Fruit fly (Drosophila melanogaster) whole organism, embryonic: Measurements from ENCODE around the gene NitFhit.

Experiments used
- CG10543 ChIP-seq: fragments of 200-800 bp; sonication (Bioruptor generic); optimal IDR thresholded peaks from 3 replicates; lab custom pipeline; 2017; ENCODE audit warnings: missing biosample characterization, mild to moderate bottlenecking, missing genetic modification characterization, moderate library complexity
- CG10565 ChIP-seq: fragments of 200-800 bp; sonication (Bioruptor generic); optimal IDR thresholded peaks from 3 replicates; lab custom pipeline; 2016; ENCODE audit warnings: missing biosample characterization, mild to moderate bottlenecking, missing genetic modification characterization
- CG10959 ChIP-seq: fragments of 200-800 bp; sonication (Bioruptor generic); IDR thresholded peaks from 2 replicates; pipeline ENCODE4 v1.3.6; 2022; ENCODE audit warnings: missing biosample characterization, missing genetic modification characterization
- CG11560 ChIP-seq: fragments of 200-800 bp; sonication (Bioruptor generic); IDR thresholded peaks from 3 replicates; pipeline ENCODE4 v1.3.6; 2022; ENCODE audit warnings: missing biosample characterization, missing genetic modification characterization
- CG16779 ChIP-seq: fragments of 200-800 bp; sonication (Bioruptor generic); IDR thresholded peaks from 2 replicates; pipeline ENCODE4 v1.3.6; 2022; ENCODE audit warnings: missing biosample characterization, missing genetic modification characterization
- CG18476 ChIP-seq: fragments of 200-800 bp; sonication (Bioruptor generic); optimal IDR thresholded peaks from 2 replicates; lab custom pipeline; 2016; ENCODE audit warnings: missing biosample characterization, mild to moderate bottlenecking, missing genetic modification characterization
- CG2199 ChIP-seq: fragments of 200-800 bp; sonication (Bioruptor generic); IDR thresholded peaks from 3 replicates; pipeline ENCODE4 v1.3.6; 2022; ENCODE audit warnings: missing biosample characterization, missing genetic modification characterization
- CG3065 ChIP-seq: fragments of 200-800 bp; sonication (Bioruptor generic); optimal IDR thresholded peaks from 2 replicates; lab custom pipeline; 2016; ENCODE audit warnings: missing biosample characterization, missing genetic modification characterization
- CG3163 ChIP-seq: fragments of 200-800 bp; sonication (Bioruptor generic); optimal IDR thresholded peaks from 3 replicates; lab custom pipeline; 2016; ENCODE audit warnings: missing biosample characterization, missing genetic modification characterization
- CG3407 ChIP-seq: fragments of 200-800 bp; sonication (Bioruptor generic); optimal IDR thresholded peaks from 2 replicates; lab custom pipeline; 2018; ENCODE audit warnings: missing biosample characterization, mild to moderate bottlenecking, missing genetic modification characterization
- CG34422 ChIP-seq: fragments of 200-800 bp; sonication (Bioruptor generic); IDR thresholded peaks from 3 replicates; pipeline ENCODE4 v1.3.6; 2022; ENCODE audit warnings: missing biosample characterization, missing genetic modification characterization
- CG42726 ChIP-seq: fragments of 200-800 bp; sonication (Bioruptor generic); IDR thresholded peaks from 2 replicates; pipeline ENCODE4 v1.3.6; 2022; ENCODE audit warnings: missing biosample characterization, missing genetic modification characterization; ENCODE audit not compliant: partially characterized antibody
- CG4282 ChIP-seq: fragments of 200-800 bp; sonication (Bioruptor generic); optimal IDR thresholded peaks from 2 replicates; lab custom pipeline; 2016; ENCODE audit warnings: missing biosample characterization, missing genetic modification characterization
- CG4707 ChIP-seq: fragments of 200-800 bp; sonication (Bioruptor generic); optimal IDR thresholded peaks from 2 replicates; lab custom pipeline; 2018; ENCODE audit warnings: missing biosample characterization, mild to moderate bottlenecking, missing genetic modification characterization, moderate library complexity
- CG5953 ChIP-seq: fragments of 200-800 bp; sonication (Bioruptor generic); IDR thresholded peaks from 2 replicates; pipeline ENCODE4 v1.3.6; 2022; ENCODE audit warnings: missing biosample characterization, missing genetic modification characterization
- CG7839 ChIP-seq: fragments of 200-800 bp; sonication (Bioruptor generic); optimal IDR thresholded peaks from 3 replicates; lab custom pipeline; 2018; ENCODE audit warnings: missing biosample characterization, mild to moderate bottlenecking, missing genetic modification characterization, moderate library complexity
- CG7963 ChIP-seq: fragments of 200-800 bp; sonication (Bioruptor generic); IDR thresholded peaks from 3 replicates; pipeline ENCODE4 v1.3.6; 2022; ENCODE audit warnings: missing biosample characterization, missing genetic modification characterization; ENCODE audit not compliant: partially characterized antibody
- CG8478 ChIP-seq: fragments of >200 bp; optimal IDR thresholded peaks from 2 replicates; lab custom pipeline; 2018
- CG8924 ChIP-seq: fragments of 200-800 bp; optimal IDR thresholded peaks from 3 replicates; lab custom pipeline; 2019; ENCODE audit warnings: missing biosample characterization, mild to moderate bottlenecking, missing genetic modification characterization, moderate library complexity
- CG9609 ChIP-seq: fragments of 200-800 bp; sonication (Bioruptor generic); optimal IDR thresholded peaks from 3 replicates; lab custom pipeline; 2016; ENCODE audit warnings: missing biosample characterization, missing genetic modification characterization
- D19A ChIP-seq: fragments of 200-800 bp; optimal IDR thresholded peaks from 3 replicates; lab custom pipeline; 2019; ENCODE audit warnings: missing biosample characterization, mild to moderate bottlenecking, missing genetic modification characterization, moderate library complexity
- Dbx ChIP-seq: fragments of 200-800 bp; sonication (Bioruptor generic); IDR thresholded peaks from 3 replicates; pipeline ENCODE4 v1.3.6; 2022; ENCODE audit warnings: missing biosample characterization, missing genetic modification characterization
- Dfd ChIP-seq, 2 experiments: fragments of >200 bp; optimal IDR thresholded peaks; 2 replicates each; lab custom pipeline; 2017; ENCODE audit warnings: missing biosample characterization in 2 of 2, missing genetic modification characterization in 2 of 2
- Fer3 ChIP-seq: fragments of 200-800 bp; sonication (Bioruptor generic); optimal IDR thresholded peaks from 2 replicates; lab custom pipeline; 2018; ENCODE audit warnings: missing biosample characterization, mild to moderate bottlenecking, missing genetic modification characterization, moderate library complexity
- H15 ChIP-seq: fragments of 200-800 bp; sonication (Bioruptor generic); IDR thresholded peaks from 3 replicates; pipeline ENCODE4 v1.3.6; 2022; ENCODE audit warnings: missing biosample characterization, missing genetic modification characterization
- HLH54F ChIP-seq: fragments of 200-800 bp; sonication (Bioruptor generic); optimal IDR thresholded peaks from 3 replicates; lab custom pipeline; 2016; ENCODE audit warnings: missing biosample characterization, missing genetic modification characterization
- Hmr ChIP-seq: fragments of 200-800 bp; sonication (Bioruptor generic); optimal IDR thresholded peaks from 3 replicates; lab custom pipeline; 2017; ENCODE audit warnings: mild to moderate bottlenecking, missing biosample characterization, missing genetic modification reagents, missing genetic modification characterization
- Hr3 ChIP-seq: fragments of 200-800 bp; sonication (Bioruptor generic); optimal IDR thresholded peaks from 3 replicates; lab custom pipeline; 2016; ENCODE audit warnings: missing biosample characterization, missing genetic modification characterization
- Meics ChIP-seq: fragments of 200-800 bp; sonication (Bioruptor generic); optimal IDR thresholded peaks from 2 replicates; lab custom pipeline; 2017; ENCODE audit warnings: missing biosample characterization, mild to moderate bottlenecking, missing genetic modification characterization
- Mrtf ChIP-seq: fragments of 200-800 bp; sonication (Bioruptor generic); IDR thresholded peaks from 3 replicates; pipeline ENCODE4 v1.3.6; 2022; ENCODE audit warnings: missing biosample characterization, missing genetic modification characterization
- Opbp ChIP-seq: fragments of 200-800 bp; sonication (Bioruptor generic); IDR thresholded peaks from 3 replicates; pipeline ENCODE4 v1.3.6; 2022; ENCODE audit warnings: missing biosample characterization, missing genetic modification characterization; ENCODE audit not compliant: partially characterized antibody
- Rfx ChIP-seq: fragments of 200-800 bp; sonication (Bioruptor generic); IDR thresholded peaks from 2 replicates; pipeline ENCODE4 v1.3.6; 2022; ENCODE audit warnings: missing biosample characterization, missing genetic modification characterization
- Side ChIP-seq: fragments of 200-800 bp; sonication (Bioruptor generic); optimal IDR thresholded peaks from 2 replicates; lab custom pipeline; 2016; ENCODE audit warnings: missing biosample characterization, missing genetic modification characterization
- bcd ChIP-seq: fragments of 200-800 bp; sonication (Bioruptor generic); optimal IDR thresholded peaks from 2 replicates; lab custom pipeline; 2017; ENCODE audit warnings: missing biosample characterization, mild to moderate bottlenecking, missing genetic modification characterization
- btn ChIP-seq: fragments of 200-800 bp; sonication (Bioruptor generic); optimal IDR thresholded peaks from 2 replicates; lab custom pipeline; 2016; ENCODE audit warnings: missing biosample characterization, missing genetic modification characterization
- cg ChIP-seq: fragments of 200-800 bp; sonication (Bioruptor generic); optimal IDR thresholded peaks from 3 replicates; lab custom pipeline; 2019; ENCODE audit warnings: missing biosample characterization, mild to moderate bottlenecking, missing genetic modification characterization, moderate library complexity
- ci ChIP-seq: fragments of 200-800 bp; sonication (Bioruptor generic); IDR thresholded peaks from 3 replicates; pipeline ENCODE4 v1.3.6; 2022; ENCODE audit warnings: missing biosample characterization, missing genetic modification characterization
- corto ChIP-seq: fragments of 200-800 bp; sonication (Bioruptor generic); optimal IDR thresholded peaks from 2 replicates; lab custom pipeline; 2016; ENCODE audit warnings: missing biosample characterization, mild to moderate bottlenecking, missing genetic modification characterization, moderate library complexity
- crc ChIP-seq: fragments of 200-800 bp; sonication (Bioruptor generic); optimal IDR thresholded peaks from 2 replicates; lab custom pipeline; 2016; ENCODE audit warnings: missing biosample characterization, missing genetic modification characterization
- dimm ChIP-seq: fragments of 200-800 bp; sonication (Bioruptor generic); IDR thresholded peaks from 2 replicates; pipeline ENCODE4 v1.3.6; 2022; ENCODE audit warnings: missing biosample characterization, missing genetic modification characterization
- esg ChIP-seq: fragments of 200-800 bp; sonication (Bioruptor generic); conservative IDR thresholded peaks from 2 replicates; pipeline ENCODE4 v1.3.6; 2022; ENCODE audit warnings: missing biosample characterization, missing genetic modification characterization
- exex ChIP-seq: fragments of 200-800 bp; sonication (Bioruptor generic); optimal IDR thresholded peaks from 4 replicates; lab custom pipeline; 2018; ENCODE audit warnings: missing biosample characterization, mild to moderate bottlenecking, missing genetic modification characterization, moderate library complexity
- grau ChIP-seq: fragments of 200-800 bp; optimal IDR thresholded peaks from 3 replicates; lab custom pipeline; 2019; ENCODE audit warnings: missing biosample characterization, mild to moderate bottlenecking, missing genetic modification characterization, moderate library complexity
- her ChIP-seq: fragments of 200-800 bp; sonication (Bioruptor generic); optimal IDR thresholded peaks from 2 replicates; lab custom pipeline; 2016; ENCODE audit warnings: missing biosample characterization, missing genetic modification characterization
- insv ChIP-seq, 2 experiments: fragments of 200-800 bp; sonication (Bioruptor generic); optimal IDR thresholded peaks; 3 replicates each; lab custom pipeline; 2016 to 2018; ENCODE audit warnings: missing biosample characterization in 2 of 2, missing genetic modification characterization in 2 of 2
- ro ChIP-seq: fragments of 200-800 bp; sonication (Bioruptor generic); IDR thresholded peaks from 2 replicates; pipeline ENCODE4 v1.3.6; 2022; ENCODE audit warnings: missing biosample characterization, missing genetic modification characterization
- sens ChIP-seq: fragments of 200-800 bp; sonication (Bioruptor generic); peaks from one replicate; lab custom pipeline; 2016; ENCODE audit warnings: missing biosample characterization, missing genetic modification characterization
- sob ChIP-seq: fragments of 200-800 bp; sonication (Bioruptor generic); IDR thresholded peaks from 2 replicates; pipeline ENCODE4 v1.3.6; 2022; ENCODE audit warnings: missing biosample characterization, missing genetic modification characterization
- stwl ChIP-seq: fragments of 200-800 bp; sonication (Bioruptor generic); optimal IDR thresholded peaks from 3 replicates; lab custom pipeline; 2018; ENCODE audit warnings: missing biosample characterization, mild to moderate bottlenecking, missing genetic modification characterization, moderate library complexity
- wdn ChIP-seq: fragments of 200-800 bp; sonication (Bioruptor generic); IDR thresholded peaks from 2 replicates; pipeline ENCODE4 v1.3.6; 2022; ENCODE audit warnings: missing biosample characterization, missing genetic modification characterization
- zen2 ChIP-seq: fragments of 200-800 bp; sonication (Bioruptor generic); IDR thresholded peaks from 3 replicates; pipeline ENCODE4 v1.3.6; 2022; ENCODE audit warnings: missing biosample characterization, missing genetic modification characterization; ENCODE audit not compliant: partially characterized antibody

The NitFhit gene

dm6 chr3L:160446-161094 is 43.0 kb upstream of the NitFhit start:
- TF ChIP-seq zen2 (GFP tag; lab: Robert Waterston, UW), result peak; percentile 27; the same call in 2 of the 3 replicates
- TF ChIP-seq Hmr (GFP tag; lab: Kevin White, UChicago), result peak; percentile 21
- TF ChIP-seq Fer3, result peak; percentile 12
- TF ChIP-seq ci (GFP tag; lab: Robert Waterston, UW), result peak; percentile 70
- TF ChIP-seq CG4282 (GFP tag; lab: Kevin White, UChicago), result no peak
- TF ChIP-seq Mrtf (GFP tag; lab: Robert Waterston, UW), result no peak
- no peak for TF ChIP-seq CG11560 (tag; lab: Robert Waterston, UW)
- peak in 1 of 2 experiments; percentile 46 for TF ChIP-seq insv (GFP tag; optimal IDR thresholded peaks at IDR 0.05; lab: Kevin White, UChicago)
- no peak for TF ChIP-seq CG9609 (GFP tag; lab: Kevin White, UChicago)
- no peak for TF ChIP-seq HLH54F (GFP tag; lab: Kevin White, UChicago)
- no peak for TF ChIP-seq CG5953 (GFP tag; lab: Robert Waterston, UW)
- TF ChIP-seq CG3065 (GFP tag; lab: Kevin White, UChicago), result no peak
- no peak for TF ChIP-seq CG34422 (GFP tag; lab: Robert Waterston, UW)
- peak; percentile 5 for TF ChIP-seq CG7839 (tag; lab: Kevin White, UChicago)
- TF ChIP-seq CG4707 (GFP tag; lab: Kevin White, UChicago), result no peak
- peak; percentile 22 for TF ChIP-seq sens (GFP tag; lab: Kevin White, UChicago)
- TF ChIP-seq D19A, result no peak
- TF ChIP-seq CG8924, result peak; percentile 32
- TF ChIP-seq Side (GFP tag; lab: Kevin White, UChicago), result no peak
- TF ChIP-seq H15 (GFP tag; lab: Robert Waterston, UW), result no peak
- TF ChIP-seq sob (GFP tag; lab: Robert Waterston, UW), result peak; percentile 43; the same call in 1 of the 2 replicates
- no peak for TF ChIP-seq crc (GFP tag; lab: Kevin White, UChicago)
- no peak for TF ChIP-seq bcd (GFP tag; lab: Kevin White, UChicago)
- TF ChIP-seq CG8478 (lab: Kevin White, UChicago), result no peak
- 0 out of 3 replicates have a peak, but pooled peaks have one; percentile 37 for TF ChIP-seq Opbp (GFP tag; lab: Robert Waterston, UW)
- no peak for TF ChIP-seq corto (GFP tag; lab: Kevin White, UChicago)
- no peak for TF ChIP-seq wdn
- peak; percentile 27 for TF ChIP-seq exex (tag; lab: Kevin White, UChicago)
- no peak for TF ChIP-seq ro
- no peak for TF ChIP-seq dimm (GFP tag; lab: Robert Waterston, UW)
- TF ChIP-seq stwl (tag; lab: Kevin White, UChicago), result peak; percentile 27
- TF ChIP-seq btn (GFP tag; lab: Kevin White, UChicago), result no peak
- peak; percentile 10 for TF ChIP-seq her
- TF ChIP-seq Meics (GFP tag; lab: Kevin White, UChicago), result peak; percentile 8
- no peak for TF ChIP-seq cg (GFP tag; lab: Kevin White, UChicago)
- no peak for TF ChIP-seq esg
- TF ChIP-seq Hr3 (GFP tag; lab: Kevin White, UChicago), result no peak
- TF ChIP-seq Dbx (GFP tag; lab: Robert Waterston, UW), result peak; percentile 59; the same call in 2 of the 3 replicates
- TF ChIP-seq CG3163 (GFP tag; lab: Kevin White, UChicago), result no peak
- TF ChIP-seq CG10565 (GFP tag; lab: Kevin White, UChicago), result no peak
- peak; percentile 24; the same call in 1 of the 2 replicates for TF ChIP-seq Rfx (GFP tag; lab: Robert Waterston, UW)
- 0 out of 2 replicates have a peak, but pooled peaks have one; percentile 3 for TF ChIP-seq CG42726 (GFP tag; lab: Robert Waterston, UW)
- no peak for TF ChIP-seq Dfd (GFP tag; optimal IDR thresholded peaks at IDR 0.05; lab: Kevin White, UChicago)
- TF ChIP-seq CG3407 (GFP tag; lab: Kevin White, UChicago), result no peak
- peak; percentile 85; the same call in 2 of the 3 replicates for TF ChIP-seq CG2199 (GFP tag; lab: Robert Waterston, UW)
- TF ChIP-seq CG10959 (GFP tag; lab: Robert Waterston, UW), result no peak
- TF ChIP-seq CG10543 (GFP tag; lab: Kevin White, UChicago), result peak; percentile 50
- no peak for TF ChIP-seq CG18476 (GFP tag; lab: Kevin White, UChicago)
- TF ChIP-seq CG7963 (GFP tag; lab: Robert Waterston, UW), result no peak
- TF ChIP-seq grau (tag; lab: Kevin White, UChicago), result peak; percentile 18
- no peak for TF ChIP-seq CG16779 (GFP tag; lab: Robert Waterston, UW)
